Worm (Caenorhabditis elegans) whole organism, early embryonic: ENCODE results near the gene srm-4.

ENCODE experiments used
- F13C5.2 ChIP-seq: sonication (generic microtip); optimal IDR thresholded peaks from 2 replicates; lab custom pipeline; 2017; ENCODE audit warnings: mild to moderate bottlenecking, missing genetic modification characterization, inconsistent platforms, missing compliant biosample characterization
- aly-1 ChIP-seq: sonication (generic microtip); optimal IDR thresholded peaks from 2 replicates; lab custom pipeline; 2016; ENCODE audit warnings: missing genetic modification characterization, missing compliant biosample characterization
- ama-1 ChIP-seq: fragments of 150-350 bp; optimal IDR thresholded peaks from 2 replicates; lab custom pipeline; 2014
- ceh-13 ChIP-seq: fragments of 200-800 bp; sonication (Bioruptor generic); optimal IDR thresholded peaks from 2 replicates; lab custom pipeline; 2018; ENCODE audit warnings: mild to moderate bottlenecking, missing genetic modification characterization, missing compliant biosample characterization
- ceh-36 ChIP-seq: sonication (generic microtip); optimal IDR thresholded peaks from 2 replicates; lab custom pipeline; 2016; ENCODE audit warnings: missing genetic modification characterization, inconsistent platforms, missing compliant biosample characterization
- flt-1 ChIP-seq: fragments of 200-800 bp; sonication (Bioruptor generic); IDR thresholded peaks from 2 replicates; pipeline ENCODE4 v1.3.6; 2022; ENCODE audit warnings: missing genetic modification characterization, missing compliant biosample characterization
- hmbx-1 ChIP-seq: sonication (generic microtip); optimal IDR thresholded peaks from 2 replicates; lab custom pipeline; 2016; ENCODE audit warnings: mild to moderate bottlenecking, missing genetic modification characterization, missing compliant biosample characterization
- hmg-4 ChIP-seq: fragments of 200-800 bp; sonication (Bioruptor generic); optimal IDR thresholded peaks from 2 replicates; lab custom pipeline; 2018; ENCODE audit warnings: mild to moderate bottlenecking, missing genetic modification characterization, missing compliant biosample characterization
- hnd-1 ChIP-seq: sonication (generic microtip); optimal IDR thresholded peaks from 2 replicates; lab custom pipeline; 2016; ENCODE audit warnings: missing genetic modification characterization, missing compliant biosample characterization
- pes-1 ChIP-seq: fragments of 200-800 bp; sonication (Bioruptor generic); IDR thresholded peaks from 2 replicates; pipeline ENCODE4 v1.3.6; 2022; ENCODE audit warnings: missing genetic modification reagents, missing genetic modification characterization, missing compliant biosample characterization
- scrt-1 ChIP-seq: fragments of 200-800 bp; sonication (Bioruptor generic); IDR thresholded peaks from 2 replicates; pipeline ENCODE4 v1.3.6; 2022; ENCODE audit warnings: missing genetic modification characterization, missing compliant biosample characterization
- sea-1 ChIP-seq: fragments of 200-800 bp; sonication (Bioruptor generic); conservative IDR thresholded peaks from 2 replicates; pipeline ENCODE4 v1.3.6; 2022; ENCODE audit warnings: missing genetic modification characterization, missing compliant biosample characterization
- tra-4 ChIP-seq: sonication (generic microtip); optimal IDR thresholded peaks from 2 replicates; lab custom pipeline; 2017; ENCODE audit warnings: missing genetic modification characterization, missing compliant biosample characterization

DNA sequence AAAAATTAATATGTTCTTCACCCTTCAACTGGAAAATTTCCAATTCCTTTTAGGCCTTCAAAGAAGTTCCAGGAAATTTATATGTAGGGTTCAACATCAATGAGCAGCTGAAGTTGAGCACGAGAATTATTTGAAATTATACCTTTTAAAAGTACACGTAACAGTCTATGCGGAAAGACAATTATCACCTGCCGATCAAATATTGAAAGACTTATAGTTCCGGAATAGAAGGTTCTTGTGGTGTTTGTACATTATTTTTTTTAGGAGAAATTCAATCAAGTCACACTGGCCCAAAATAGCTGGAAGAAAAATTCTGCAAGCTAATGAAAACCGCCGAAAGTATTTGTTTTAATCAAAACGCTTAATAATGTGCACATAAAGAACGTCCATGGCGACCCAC is 47.0 kb downstream of the srm-4 start:
- no peak for TF ChIP-seq sea-1 (GFP tag; lab: Robert Waterston, UW)
- TF ChIP-seq aly-1 (tag; lab: Kevin White, UChicago): no peak
- no peak for TF ChIP-seq ama-1
- TF ChIP-seq scrt-1: no peak
- no peak for TF ChIP-seq flt-1 (GFP tag; lab: Robert Waterston, UW)
- TF ChIP-seq hmbx-1 (tag; lab: Kevin White, UChicago): no peak
- TF ChIP-seq hnd-1 (tag; lab: Kevin White, UChicago): no peak
- no peak for TF ChIP-seq tra-4
- no peak for TF ChIP-seq hmg-4 (GFP tag; lab: Kevin White, UChicago)
- no peak for TF ChIP-seq F13C5.2
- TF ChIP-seq ceh-36 (tag; lab: Kevin White, UChicago): no peak
- no peak for TF ChIP-seq pes-1 (GFP tag; lab: Robert Waterston, UW)
- no peak for TF ChIP-seq ceh-13 (GFP tag; lab: Kevin White, UChicago)
